Worm (Caenorhabditis elegans): ENCODE measurements around the gene pccb-1.
A peak's percentile ranks its signal among the peaks of the same experiment; 100 is the strongest.

DNA sequence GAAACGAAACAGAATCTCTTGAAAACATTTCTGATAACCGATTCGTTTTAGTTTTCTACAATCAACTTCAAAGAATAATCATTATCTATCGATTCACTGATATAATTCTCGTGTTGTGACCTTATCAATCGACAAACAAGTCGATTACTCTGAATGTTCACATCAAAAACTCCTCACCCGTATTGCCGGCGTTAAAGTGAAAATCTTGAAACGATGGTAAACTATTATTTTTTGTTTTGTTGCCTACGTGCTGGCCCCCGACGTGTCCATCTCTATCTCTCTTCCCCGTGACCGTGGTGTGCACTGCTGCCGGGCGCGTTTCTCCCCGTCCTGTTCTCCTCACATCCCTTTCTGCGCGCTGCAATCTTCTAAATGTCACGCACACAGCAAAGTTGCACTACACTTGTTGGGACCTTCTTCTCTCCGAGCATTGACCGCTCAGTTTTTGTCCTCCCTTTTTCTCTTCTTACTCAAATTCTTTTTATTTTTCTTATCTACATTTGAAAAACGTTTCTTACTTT lies 605 bp downstream of the pccb-1 start:
- no peak for TF ChIP-seq him-1 (tag; optimal IDR thresholded peaks at IDR 0.05)
- peak; percentile 26 for TF ChIP-seq W03F9.2 (tag; optimal IDR thresholded peaks at IDR 0.05)
- TF ChIP-seq dao-5 (tag; optimal IDR thresholded peaks at IDR 0.05) = no peak
